ENCODE assay signal across 2 fruit fly cellular contexts in the genomic region with DNA sequence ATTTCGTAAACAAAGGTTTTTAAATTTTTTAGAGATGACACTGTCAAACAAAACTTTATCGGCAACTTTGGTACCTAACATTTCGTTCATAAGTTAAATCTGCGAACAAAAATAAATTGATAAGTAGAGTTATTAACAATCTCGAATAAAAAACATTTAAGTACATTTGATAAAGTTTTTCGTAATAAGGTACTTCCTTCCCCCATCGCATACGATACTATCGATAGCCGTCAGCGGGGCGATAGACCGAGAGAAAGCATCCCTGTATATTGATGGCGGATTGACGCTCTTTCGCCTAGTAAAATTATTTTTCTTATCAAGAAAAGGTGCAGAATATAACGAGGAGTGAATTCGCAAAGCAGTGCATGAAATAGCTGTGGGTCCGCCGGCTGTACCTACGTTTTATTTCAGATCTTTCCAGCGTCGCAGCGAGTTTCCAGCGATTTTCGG.
A peak's percentile ranks its signal among the peaks of the same experiment; 100 is the strongest.
TF ChIP-seq lines count a peak whose summit lies in the region.

A gene (minus strand): TSS at position 38 of the 450 bp plus-strand sequence.
A gene (plus strand): TSS at position 245 of the 450 bp plus-strand sequence.

TF ChIP-seq in whole organism, embryonic, 481 proteins besides CTCF, POLR2A, EP300 and RAD21 (continued from another document and continues in another):
- TF ChIP-seq dm (GFP tag; optimal IDR thresholded peaks at IDR 0.05; lab: Kevin White, UChicago), result peak; percentile 80
- peak; percentile 74; the same call in 1 of the 2 replicates for TF ChIP-seq ham (GFP tag; IDR thresholded peaks at IDR 0.05; lab: Robert Waterston, UW)
- no peak for TF ChIP-seq scrt (GFP tag; optimal IDR thresholded peaks at IDR 0.05; lab: Kevin White, UChicago)
- peak; percentile 86 for TF ChIP-seq Sox102F (GFP tag; optimal IDR thresholded peaks at IDR 0.05; lab: Kevin White, UChicago)
- peak; percentile 39 for TF ChIP-seq CG9797 (GFP tag; optimal IDR thresholded peaks at IDR 0.05; lab: Kevin White, UChicago)
- peak; percentile 62 for TF ChIP-seq E2f1 (GFP tag; IDR thresholded peaks at IDR 0.05; lab: Robert Waterston, UW)
- TF ChIP-seq bcd (GFP tag; optimal IDR thresholded peaks at IDR 0.05; lab: Kevin White, UChicago), result peak; percentile 81
- TF ChIP-seq Abd-B (GFP tag; optimal IDR thresholded peaks at IDR 0.05; lab: Kevin White, UChicago), result peak; percentile 82
- TF ChIP-seq slp2 (GFP tag; optimal IDR thresholded peaks at IDR 0.05; lab: Kevin White, UChicago), result peak; percentile 86
- peak; percentile 56 for TF ChIP-seq CG1024 (GFP tag; IDR thresholded peaks at IDR 0.05; lab: Robert Waterston, UW)
- peak; percentile 83 for TF ChIP-seq CG18476 (GFP tag; optimal IDR thresholded peaks at IDR 0.05; lab: Kevin White, UChicago)
- TF ChIP-seq CG10431 (GFP tag; optimal IDR thresholded peaks at IDR 0.05; lab: Kevin White, UChicago), result peak; percentile 27
- peak; percentile 74 for TF ChIP-seq Six4 (GFP tag; optimal IDR thresholded peaks at IDR 0.05; lab: Kevin White, UChicago)
- TF ChIP-seq fd64A (GFP tag; optimal IDR thresholded peaks at IDR 0.05; lab: Kevin White, UChicago), result no peak
- no peak for TF ChIP-seq zf30C (GFP tag; optimal IDR thresholded peaks at IDR 0.05; lab: Kevin White, UChicago)
- peak; percentile 91 for TF ChIP-seq CG8944 (GFP tag; optimal IDR thresholded peaks at IDR 0.05; lab: Kevin White, UChicago)
- peak; percentile 68 for TF ChIP-seq CG14050 (GFP tag; IDR thresholded peaks at IDR 0.05; lab: Robert Waterston, UW)
- peak; percentile 92 for TF ChIP-seq CG9932 (GFP tag; IDR thresholded peaks at IDR 0.05; lab: Robert Waterston, UW)
- peak; percentile 88 for TF ChIP-seq CG10543 (GFP tag; optimal IDR thresholded peaks at IDR 0.05; lab: Kevin White, UChicago)
- TF ChIP-seq CG10209 (GFP tag; optimal IDR thresholded peaks at IDR 0.05; lab: Kevin White, UChicago), result peak; percentile 69
- peak; percentile 25 for TF ChIP-seq CG4707 (GFP tag; optimal IDR thresholded peaks at IDR 0.05; lab: Kevin White, UChicago)
- no peak for TF ChIP-seq Vsx1 (GFP tag; optimal IDR thresholded peaks at IDR 0.05; lab: Kevin White, UChicago)
- no peak for TF ChIP-seq CG12071 (GFP tag; optimal IDR thresholded peaks at IDR 0.05; lab: Kevin White, UChicago)
- 0 out of 3 replicates have a peak, but pooled peaks have one; percentile 17 for TF ChIP-seq sr (GFP tag; IDR thresholded peaks at IDR 0.05; lab: Robert Waterston, UW)
- TF ChIP-seq corto (GFP tag; optimal IDR thresholded peaks at IDR 0.05; lab: Kevin White, UChicago), result no peak
- TF ChIP-seq Xbp1 (GFP tag; optimal IDR thresholded peaks at IDR 0.05; lab: Kevin White, UChicago), result peak; percentile 90
- TF ChIP-seq ac (GFP tag; optimal IDR thresholded peaks at IDR 0.05; lab: Kevin White, UChicago), result no peak
- TF ChIP-seq Aef1 (GFP tag; IDR thresholded peaks at IDR 0.05; lab: Robert Waterston, UW), result peak; percentile 85
- peak; percentile 64 for TF ChIP-seq Sin3A (optimal IDR thresholded peaks at IDR 0.05; lab: Kevin White, UChicago)
- no peak for TF ChIP-seq toy (GFP tag; IDR thresholded peaks at IDR 0.05; lab: Robert Waterston, UW)
- peak; percentile 88 for TF ChIP-seq CG2712 (tag; optimal IDR thresholded peaks at IDR 0.05; lab: Kevin White, UChicago)
- peak; percentile 82 for TF ChIP-seq CG8765 (GFP tag; IDR thresholded peaks at IDR 0.05; lab: Robert Waterston, UW)
- TF ChIP-seq CG12299 (tag; optimal IDR thresholded peaks at IDR 0.05; lab: Kevin White, UChicago), result peak; percentile 51
- TF ChIP-seq nau (GFP tag; optimal IDR thresholded peaks at IDR 0.05; lab: Kevin White, UChicago), result no peak
- TF ChIP-seq Camta (GFP tag; optimal IDR thresholded peaks at IDR 0.05; lab: Kevin White, UChicago), result peak; percentile 89
- TF ChIP-seq D19A (tag; optimal IDR thresholded peaks at IDR 0.05; lab: Kevin White, UChicago), result no peak
- TF ChIP-seq CG11398 (GFP tag; optimal IDR thresholded peaks at IDR 0.05; lab: Kevin White, UChicago), result peak; percentile 81
- TF ChIP-seq wek (GFP tag; optimal IDR thresholded peaks at IDR 0.05; lab: Kevin White, UChicago), result peak; percentile 76
- peak; percentile 16 for TF ChIP-seq CG3995 (GFP tag; optimal IDR thresholded peaks at IDR 0.05; lab: Kevin White, UChicago)
- TF ChIP-seq Eip74EF (GFP tag; optimal IDR thresholded peaks at IDR 0.05; lab: Kevin White, UChicago), result no peak
- peak; percentile 85 for TF ChIP-seq ems (GFP tag; optimal IDR thresholded peaks at IDR 0.05; lab: Kevin White, UChicago)
- peak; percentile 78 for TF ChIP-seq CG14014 (GFP tag; IDR thresholded peaks at IDR 0.05; lab: Robert Waterston, UW)
- TF ChIP-seq HLH54F (GFP tag; optimal IDR thresholded peaks at IDR 0.05; lab: Kevin White, UChicago), result peak; percentile 93
- peak; percentile 98 for TF ChIP-seq Sry-δ (GFP tag; optimal IDR thresholded peaks at IDR 0.05; lab: Kevin White, UChicago)
- peak; percentile 96 for TF ChIP-seq knrl (GFP tag; IDR thresholded peaks at IDR 0.05; lab: Robert Waterston, UW; ENCODE audit: partially characterized antibody)
- peak; percentile 68 for TF ChIP-seq NK7.1 (GFP tag; optimal IDR thresholded peaks at IDR 0.05; lab: Kevin White, UChicago)
- TF ChIP-seq twi (tag; optimal IDR thresholded peaks at IDR 0.05; lab: Kevin White, UChicago), result peak; percentile 60
- peak; percentile 8; the same call in 1 of the 2 replicates for TF ChIP-seq ro (GFP tag; IDR thresholded peaks at IDR 0.05; lab: Robert Waterston, UW)
- peak; percentile 73 for TF ChIP-seq chm (GFP tag; IDR thresholded peaks at IDR 0.05; lab: Robert Waterston, UW)
- TF ChIP-seq Lpt (GFP tag; optimal IDR thresholded peaks at IDR 0.05; lab: Kevin White, UChicago), result no peak
- TF ChIP-seq unpg (GFP tag; optimal IDR thresholded peaks at IDR 0.05; lab: Kevin White, UChicago), result peak; percentile 81
- TF ChIP-seq grau (tag; optimal IDR thresholded peaks at IDR 0.05; lab: Kevin White, UChicago), result peak; percentile 78
- peak; percentile 99 for TF ChIP-seq Ets65A (GFP tag; lab: Kevin White, UChicago)
- no peak for TF ChIP-seq jing (GFP tag; optimal IDR thresholded peaks at IDR 0.05; lab: Kevin White, UChicago)
- no peak for TF ChIP-seq prd (optimal IDR thresholded peaks at IDR 0.05; lab: Kevin White, UChicago)
- TF ChIP-seq prd (GFP tag; IDR thresholded peaks at IDR 0.05; lab: Robert Waterston, UW), result peak; percentile 89
- peak; percentile 44 for TF ChIP-seq D19B (GFP tag; optimal IDR thresholded peaks at IDR 0.05; lab: Kevin White, UChicago)
- peak; percentile 52; the same call in 2 of the 3 replicates for TF ChIP-seq CG11560 (tag; IDR thresholded peaks at IDR 0.05; lab: Robert Waterston, UW)
- peak; percentile 76 for TF ChIP-seq en (GFP tag; optimal IDR thresholded peaks at IDR 0.05; lab: Kevin White, UChicago)
- no peak for TF ChIP-seq Dfd (GFP tag; optimal IDR thresholded peaks at IDR 0.05; lab: Kevin White, UChicago)
- peak; percentile 84 for TF ChIP-seq repo (GFP tag; optimal IDR thresholded peaks at IDR 0.05; lab: Kevin White, UChicago)
- TF ChIP-seq Rfx (GFP tag; IDR thresholded peaks at IDR 0.05; lab: Robert Waterston, UW), result peak; percentile 90
- peak; percentile 94 for TF ChIP-seq hbn (GFP tag; IDR thresholded peaks at IDR 0.05; lab: Robert Waterston, UW; ENCODE audit: partially characterized antibody)

TF ChIP-seq in whole organism, prepupa, 60 proteins besides CTCF, POLR2A, EP300 and RAD21 (continued from another document):
- TF ChIP-seq esn (GFP tag; optimal IDR thresholded peaks at IDR 0.05; lab: Kevin White, UChicago) (peak; percentile 90), CG1621 (tag; optimal IDR thresholded peaks at IDR 0.05; lab: Kevin White, UChicago) (peak; percentile 52), Blimp-1 (GFP tag; optimal IDR thresholded peaks at IDR 0.05; lab: Kevin White, UChicago) (no peak), lz (GFP tag; optimal IDR thresholded peaks at IDR 0.05; lab: Kevin White, UChicago) (peak; percentile 86), CG8319 (GFP tag; optimal IDR thresholded peaks at IDR 0.05; lab: Kevin White, UChicago) (peak; percentile 53), net (GFP tag; optimal IDR thresholded peaks at IDR 0.05; lab: Kevin White, UChicago) (peak; percentile 78), Ets21C (GFP tag; optimal IDR thresholded peaks at IDR 0.05; lab: Kevin White, UChicago) (peak; percentile 80), dsx (GFP tag; optimal IDR thresholded peaks at IDR 0.05; lab: Kevin White, UChicago; ENCODE audit: poor library complexity, severe bottlenecking) (peak; percentile 65), CG3032 (tag; optimal IDR thresholded peaks at IDR 0.05; lab: Kevin White, UChicago) (peak; percentile 82), eg (GFP tag; IDR thresholded peaks at IDR 0.05; lab: Robert Waterston, UW) (peak; percentile 78)
